Worm (Caenorhabditis elegans) whole organism, L4 larva: ENCODE data around the gene Y53F4B.17.

ENCODE experiments used
- D1046.2 ChIP-seq: fragments of 200-800 bp; sonication (Bioruptor generic); IDR thresholded peaks from 2 replicates; pipeline ENCODE4 v1.3.6; 2022; ENCODE audit warnings: missing genetic modification characterization, missing compliant biosample characterization
- T20F7.1 ChIP-seq: fragments of 200-800 bp; sonication (Bioruptor generic); optimal IDR thresholded peaks from 2 replicates; lab custom pipeline; 2018; ENCODE audit warnings: mild to moderate bottlenecking, missing genetic modification characterization, missing compliant biosample characterization
- T26A8.4 ChIP-seq: fragments of 200-800 bp; sonication (Bioruptor generic); IDR thresholded peaks from 2 replicates; pipeline ENCODE4 v1.3.6; 2022; ENCODE audit warnings: missing genetic modification characterization, missing compliant biosample characterization
- Y48G9A.11 ChIP-seq: fragments of 200-800 bp; sonication (Bioruptor generic); IDR thresholded peaks from 2 replicates; pipeline ENCODE4 v1.3.6; 2022; ENCODE audit warnings: missing genetic modification reagents, missing genetic modification characterization, missing compliant biosample characterization
- aha-1 ChIP-seq: fragments of 150-350 bp; peaks from one replicate; lab custom pipeline; 2014; ENCODE audit warnings: missing biosample characterization, missing genetic modification characterization
- ama-1 ChIP-seq: fragments of 150-350 bp; optimal IDR thresholded peaks from 2 replicates; lab custom pipeline; 2014; ENCODE audit warnings: inconsistent platforms, mixed read lengths
- arid-1 ChIP-seq: fragments of 200-800 bp; sonication (Bioruptor generic); conservative IDR thresholded peaks from 2 replicates; pipeline ENCODE4 v1.3.6; 2022; ENCODE audit warnings: missing genetic modification reagents, missing genetic modification characterization, missing compliant biosample characterization
- ceh-20 ChIP-seq: fragments of 200-800 bp; sonication (Bioruptor generic); IDR thresholded peaks from 2 replicates; pipeline ENCODE4 v1.3.6; 2022; ENCODE audit warnings: missing genetic modification reagents, missing genetic modification characterization, missing compliant biosample characterization
- ceh-28 ChIP-seq: fragments of 150-350 bp; optimal IDR thresholded peaks from 2 replicates; lab custom pipeline; 2014; ENCODE audit warnings: missing biosample characterization, missing genetic modification reagents, missing genetic modification characterization
- ceh-32 ChIP-seq: sonication (generic microtip); optimal IDR thresholded peaks from 2 replicates; lab custom pipeline; 2016; ENCODE audit warnings: mild to moderate bottlenecking, missing genetic modification characterization, missing compliant biosample characterization; ENCODE audit not compliant: poor library complexity
- ceh-44 ChIP-seq: fragments of 200-800 bp; sonication (Bioruptor generic); IDR thresholded peaks from 2 replicates; pipeline ENCODE4 v1.3.6; 2022; ENCODE audit warnings: missing genetic modification reagents, missing genetic modification characterization, missing compliant biosample characterization
- ceh-82 ChIP-seq: sonication (generic microtip); optimal IDR thresholded peaks from 2 replicates; lab custom pipeline; 2017; ENCODE audit warnings: missing biosample characterization, missing genetic modification characterization
- daf-16 ChIP-seq, 3 experiments: sonication (generic microtip); optimal IDR thresholded peaks; 2 replicates each; lab custom pipeline; 2016 to 2017; ENCODE audit warnings: missing genetic modification characterization in 3 of 3, missing genetic modification reagents in 3 of 3, mild to moderate bottlenecking in 2 of 3, missing compliant biosample characterization in 2 of 3, missing biosample characterization in 1 of 3, moderate library complexity in 1 of 3
- dmd-6 ChIP-seq: fragments of 200-800 bp; sonication (Bioruptor generic); IDR thresholded peaks from 2 replicates; pipeline ENCODE4 v1.3.6; 2022; ENCODE audit warnings: missing genetic modification reagents, missing genetic modification characterization, missing compliant biosample characterization
- dmd-8 ChIP-seq: fragments of 200-800 bp; sonication (Bioruptor generic); IDR thresholded peaks from 2 replicates; pipeline ENCODE4 v1.3.6; 2022; ENCODE audit warnings: missing genetic modification characterization, missing compliant biosample characterization
- dmd-9 ChIP-seq: fragments of 200-800 bp; sonication (Bioruptor generic); IDR thresholded peaks from 2 replicates; pipeline ENCODE4 v1.3.6; 2022; ENCODE audit warnings: missing genetic modification reagents, missing genetic modification characterization, missing compliant biosample characterization
- dpl-1 ChIP-seq: fragments of 150-350 bp; optimal IDR thresholded peaks from 2 replicates; lab custom pipeline; 2014; ENCODE audit warnings: missing biosample characterization, missing genetic modification reagents, missing genetic modification characterization
- duxl-1 ChIP-seq: sonication (generic microtip); optimal IDR thresholded peaks from 2 replicates; lab custom pipeline; 2016; ENCODE audit warnings: mild to moderate bottlenecking, missing genetic modification characterization, moderate library complexity, missing compliant biosample characterization; ENCODE audit not compliant: poor library complexity
- egl-27 ChIP-seq: sonication (generic microtip); optimal IDR thresholded peaks from 3 replicates; lab custom pipeline; 2017; ENCODE audit warnings: missing biosample characterization, missing genetic modification reagents, missing genetic modification characterization
- egl-43 ChIP-seq: fragments of 200-800 bp; sonication (Bioruptor generic); IDR thresholded peaks from 2 replicates; pipeline ENCODE4 v1.3.6; 2022; ENCODE audit warnings: missing genetic modification reagents, missing genetic modification characterization, missing compliant biosample characterization
- fkh-10 ChIP-seq: fragments of 150-350 bp; optimal IDR thresholded peaks from 2 replicates; lab custom pipeline; 2014; ENCODE audit warnings: missing biosample characterization, missing genetic modification reagents, missing genetic modification characterization
- hif-1 ChIP-seq, 2 experiments: sonication (generic microtip); optimal IDR thresholded peaks; 2 replicates each; lab custom pipeline; 2016 to 2017; ENCODE audit warnings: missing compliant biosample characterization in 2 of 2, missing genetic modification characterization in 2 of 2, missing genetic modification reagents in 2 of 2, missing genotype in 2 of 2, mild to moderate bottlenecking in 1 of 2
- hlh-11 ChIP-seq: fragments of 200-800 bp; sonication (Bioruptor generic); optimal IDR thresholded peaks from 2 replicates; lab custom pipeline; 2018; ENCODE audit warnings: mild to moderate bottlenecking, missing genetic modification characterization, missing compliant biosample characterization
- hlh-30 ChIP-seq: sonication (generic microtip); optimal IDR thresholded peaks from 2 replicates; lab custom pipeline; 2017; ENCODE audit warnings: antibody characterized with exemption, mild to moderate bottlenecking, missing genetic modification characterization, missing compliant biosample characterization; ENCODE audit not compliant: insufficient read depth
- hmg-1.1 ChIP-seq: fragments of 200-800 bp; sonication (Bioruptor generic); IDR thresholded peaks from 2 replicates; pipeline ENCODE4 v1.3.6; 2022; ENCODE audit warnings: missing genetic modification reagents, missing genetic modification characterization, missing compliant biosample characterization
- jun-1 ChIP-seq: fragments of 150-350 bp; optimal IDR thresholded peaks from 2 replicates; lab custom pipeline; 2014; ENCODE audit warnings: missing biosample characterization, missing genetic modification reagents, missing genetic modification characterization
- lin-13 ChIP-seq: fragments of 150-350 bp; optimal IDR thresholded peaks from 2 replicates; lab custom pipeline; 2014; ENCODE audit warnings: missing biosample characterization, missing genetic modification reagents, missing genetic modification characterization
- lin-15B ChIP-seq: fragments of 150-350 bp; sonication (generic microtip); optimal IDR thresholded peaks from 3 replicates; lab custom pipeline; 2014; ENCODE audit warnings: missing biosample characterization, missing genetic modification characterization
- lin-38 ChIP-seq: fragments of 200-800 bp; sonication (Bioruptor generic); IDR thresholded peaks from 2 replicates; pipeline ENCODE4 v1.3.6; 2022; ENCODE audit warnings: missing genetic modification reagents, missing genetic modification characterization, missing compliant biosample characterization
- lsy-2 ChIP-seq, 2 experiments: fragments of 150-350 bp in 1 of 2; sonication (generic microtip) in 1 of 2; optimal IDR thresholded peaks; 2 replicates each; lab custom pipeline; 2014 to 2017; ENCODE audit warnings: missing biosample characterization in 2 of 2, missing genetic modification characterization in 2 of 2
- madf-9 ChIP-seq: fragments of 200-800 bp; sonication (Bioruptor generic); conservative IDR thresholded peaks from 2 replicates; pipeline ENCODE4 v1.3.6; 2022; ENCODE audit warnings: missing genetic modification reagents, missing genetic modification characterization, missing compliant biosample characterization
- nhr-11 ChIP-seq: fragments of 150-350 bp; optimal IDR thresholded peaks from 2 replicates; lab custom pipeline; 2014; ENCODE audit warnings: missing biosample characterization, missing genetic modification characterization
- nhr-111 ChIP-seq: fragments of 200-800 bp; sonication (Bioruptor generic); optimal IDR thresholded peaks from 2 replicates; lab custom pipeline; 2018; ENCODE audit warnings: mild to moderate bottlenecking, missing genetic modification characterization, missing compliant biosample characterization
- nhr-237 ChIP-seq: sonication (generic microtip); optimal IDR thresholded peaks from 2 replicates; lab custom pipeline; 2017; ENCODE audit warnings: missing biosample characterization, missing genetic modification characterization
- nhr-28 ChIP-seq: fragments of 150-350 bp; optimal IDR thresholded peaks from 2 replicates; lab custom pipeline; 2014; ENCODE audit warnings: missing biosample characterization, missing genetic modification characterization
- nhr-42 ChIP-seq: fragments of 200-800 bp; sonication (Bioruptor generic); IDR thresholded peaks from 2 replicates; pipeline ENCODE4 v1.3.6; 2022; ENCODE audit warnings: missing genetic modification characterization, missing compliant biosample characterization
- nhr-6 ChIP-seq: fragments of 150-350 bp; optimal IDR thresholded peaks from 2 replicates; lab custom pipeline; 2014; ENCODE audit warnings: missing biosample characterization, missing genetic modification characterization
- nhr-77 ChIP-seq: fragments of 150-350 bp; optimal IDR thresholded peaks from 2 replicates; lab custom pipeline; 2014; ENCODE audit warnings: missing biosample characterization, missing genetic modification characterization
- pha-4 ChIP-seq, 2 experiments: fragments of 150-350 bp in 1 of 2; fragments of 200-800 bp in 1 of 2; sonication (Bioruptor generic) in 1 of 2; IDR thresholded peaks in 1 of 2; optimal IDR thresholded peaks in 1 of 2; 2 replicates each; pipeline versions ENCODE4 v1.3.6 to Lab custom; 2014 to 2022; ENCODE audit warnings: missing genetic modification characterization in 2 of 2, missing genetic modification reagents in 2 of 2, missing biosample characterization in 1 of 2, missing compliant biosample characterization in 1 of 2
- set-16 ChIP-seq: fragments of 200-800 bp; sonication (Bioruptor generic); IDR thresholded peaks from 2 replicates; pipeline ENCODE4 v1.3.6; 2022; ENCODE audit warnings: missing genetic modification reagents, missing genetic modification characterization, missing compliant biosample characterization
- spr-3 ChIP-seq: fragments of 200-800 bp; sonication (Bioruptor generic); optimal IDR thresholded peaks from 2 replicates; lab custom pipeline; 2018; ENCODE audit warnings: mild to moderate bottlenecking, missing genetic modification characterization, missing compliant biosample characterization
- unc-39 ChIP-seq: sonication (generic microtip); optimal IDR thresholded peaks from 2 replicates; lab custom pipeline; 2017; ENCODE audit warnings: missing biosample characterization, missing genetic modification characterization
- zfp-2 ChIP-seq: sonication (generic microtip); optimal IDR thresholded peaks from 2 replicates; lab custom pipeline; 2016; ENCODE audit warnings: mild to moderate bottlenecking, missing genetic modification characterization, missing compliant biosample characterization
- zip-2 ChIP-seq: fragments of 150-350 bp; optimal IDR thresholded peaks from 2 replicates; lab custom pipeline; 2014; ENCODE audit warnings: missing biosample characterization, missing genetic modification characterization
- ztf-11 ChIP-seq: fragments of 150-350 bp; optimal IDR thresholded peaks from 2 replicates; lab custom pipeline; 2014; ENCODE audit warnings: missing biosample characterization, missing genetic modification characterization
- ztf-7 ChIP-seq: fragments of 150-350 bp; optimal IDR thresholded peaks from 2 replicates; lab custom pipeline; 2014; ENCODE audit warnings: missing biosample characterization, missing genetic modification characterization

Y53F4B.17 gene

ce11 chrII:15058282-15058681 lies at the start of gene Y53F4B.17:
Gene Y53F4B.17, plus strand, starts transcription at chrII:15058656.
- TF ChIP-seq ceh-44 (GFP tag; lab: Robert Waterston, UW) (no peak), dpl-1 (GFP tag; lab: Kevin White, UChicago) (no peak), egl-43 (GFP tag; lab: Robert Waterston, UW) (no peak), ztf-7 (no peak), set-16 (GFP tag; lab: Robert Waterston, UW) (peak; percentile 97)

ce11 chrII:15010366-15011235 lies 47.9 kb upstream of the Y53F4B.17 start, which contains the start of the genes Y53F4B.9 and Y53F4B.11:
Gene Y53F4B.9, minus strand, starts transcription at chrII:15010416.
Gene Y53F4B.11, plus strand, starts transcription at chrII:15010748.
- TF ChIP-seq zip-2 (tag; lab: Kevin White, UChicago) = no peak
- peak; percentile 77 for TF ChIP-seq hlh-30
- TF ChIP-seq hmg-1.1 (GFP tag; lab: Robert Waterston, UW) = peak; percentile 79
- TF ChIP-seq spr-3 (GFP tag; lab: Kevin White, UChicago) = no peak
- no peak for TF ChIP-seq unc-39 (tag; lab: Kevin White, UChicago)
- peak in 1 of 2 experiments; percentile 70 for TF ChIP-seq hif-1 (tag; optimal IDR thresholded peaks at IDR 0.05; lab: Kevin White, UChicago)
- TF ChIP-seq arid-1 (GFP tag; lab: Robert Waterston, UW) = peak; percentile 48; the same call in 1 of the 2 replicates
- TF ChIP-seq zfp-2 (tag; lab: Kevin White, UChicago) = no peak
- TF ChIP-seq lin-13 (GFP tag; lab: Kevin White, UChicago) = peak; percentile 61
- peak; percentile 99 for TF ChIP-seq lin-38
- TF ChIP-seq ztf-11 (tag; lab: Kevin White, UChicago) = no peak
- peak; percentile 99 for TF ChIP-seq dpl-1 (GFP tag; lab: Kevin White, UChicago)
- TF ChIP-seq nhr-11 (tag; lab: Kevin White, UChicago) = peak; percentile 53
- 0 out of 2 replicates have a peak, but pooled peaks have one; percentile 52 for TF ChIP-seq dmd-9 (GFP tag; lab: Robert Waterston, UW)
- no peak for TF ChIP-seq T20F7.1
- TF ChIP-seq hlh-11 (tag; lab: Kevin White, UChicago) = peak; percentile 22
- TF ChIP-seq T26A8.4 (GFP tag; lab: Robert Waterston, UW) = 0 out of 2 replicates have a peak, but pooled peaks have one; percentile 10
- TF ChIP-seq fkh-10 (GFP tag; lab: Kevin White, UChicago) = peak; percentile 37
- TF ChIP-seq ama-1 (lab: Kevin White, UChicago) = peak; percentile 55
- no peak for TF ChIP-seq egl-27 (tag; lab: Kevin White, UChicago)
- no peak for TF ChIP-seq nhr-111
- TF ChIP-seq ceh-28 (tag; lab: Kevin White, UChicago) = no peak
- no peak for TF ChIP-seq duxl-1 (tag; lab: Kevin White, UChicago)
- TF ChIP-seq lsy-2 (tag; optimal IDR thresholded peaks at IDR 0.05; lab: Kevin White, UChicago) = peak; percentile 36 to 86
- TF ChIP-seq dmd-8 = no peak
- peak; percentile 80 for TF ChIP-seq set-16 (GFP tag; lab: Robert Waterston, UW)
- TF ChIP-seq nhr-6 (tag; lab: Kevin White, UChicago) = peak; percentile 29
- TF ChIP-seq D1046.2 (GFP tag; lab: Robert Waterston, UW) = no peak
- TF ChIP-seq pha-4 (GFP tag; IDR thresholded peaks at IDR 0.05; lab: Robert Waterston, UW) = no peak
- peak; percentile 6 for TF ChIP-seq pha-4 (tag; optimal IDR thresholded peaks at IDR 0.05; lab: Kevin White, UChicago)
- peak; percentile 37; the same call in 1 of the 2 replicates for TF ChIP-seq dmd-6
- TF ChIP-seq madf-9 (GFP tag; lab: Robert Waterston, UW) = peak; percentile 69
- peak; percentile 45 for TF ChIP-seq lin-15B (tag; lab: Kevin White, UChicago)
- peak; percentile 78 for TF ChIP-seq nhr-42 (GFP tag; lab: Robert Waterston, UW)
- TF ChIP-seq Y48G9A.11 (GFP tag; lab: Robert Waterston, UW) = peak; percentile 85
- TF ChIP-seq ceh-32 (tag; lab: Kevin White, UChicago) = no peak
- TF ChIP-seq ceh-44 (GFP tag; lab: Robert Waterston, UW) = no peak
- peak; percentile 57 for TF ChIP-seq nhr-28 (tag; lab: Kevin White, UChicago)
- peak; percentile 94 for TF ChIP-seq nhr-77 (tag; lab: Kevin White, UChicago)
- TF ChIP-seq ceh-20 (GFP tag; lab: Robert Waterston, UW) = peak; percentile 27; the same call in 1 of the 2 replicates
- no peak for TF ChIP-seq nhr-237
- TF ChIP-seq aha-1 = peak; percentile 12
- TF ChIP-seq daf-16 (GFP tag; optimal IDR thresholded peaks at IDR 0.05; lab: Kevin White, UChicago) = no peak
- TF ChIP-seq daf-16 (tag; optimal IDR thresholded peaks at IDR 0.05; lab: Kevin White, UChicago) = no peak
- no peak for TF ChIP-seq ceh-82 (tag; lab: Kevin White, UChicago)
- no peak for TF ChIP-seq jun-1 (tag; lab: Kevin White, UChicago)
